Worm (Caenorhabditis elegans) whole organism, L4 larva: ENCODE data around the gene clec-161.

Experiments used
- D1046.2 ChIP-seq: fragments of 200-800 bp; sonication (Bioruptor generic); IDR thresholded peaks from 2 replicates; pipeline ENCODE4 v1.3.6; 2022; ENCODE audit warnings: missing genetic modification characterization, missing compliant biosample characterization
- F44E2.7 ChIP-seq: fragments of 200-800 bp; sonication (Bioruptor generic); IDR thresholded peaks from 2 replicates; pipeline ENCODE4 v2.1.2; 2022; ENCODE audit warnings: missing genetic modification characterization, missing compliant biosample characterization
- F49E8.2 ChIP-seq: sonication (generic microtip); optimal IDR thresholded peaks from 2 replicates; lab custom pipeline; 2016; ENCODE audit warnings: missing compliant biosample characterization, mild to moderate bottlenecking, missing genetic modification characterization, borderline replicate concordance
- T26A8.4 ChIP-seq: fragments of 200-800 bp; sonication (Bioruptor generic); IDR thresholded peaks from 2 replicates; pipeline ENCODE4 v1.3.6; 2022; ENCODE audit warnings: missing genetic modification characterization, missing compliant biosample characterization
- Y105C5A.15 ChIP-seq: fragments of 200-800 bp; sonication (Bioruptor generic); IDR thresholded peaks from 2 replicates; pipeline ENCODE4 v1.3.6; 2022; ENCODE audit warnings: missing genetic modification characterization, missing compliant biosample characterization
- Y48G9A.11 ChIP-seq: fragments of 200-800 bp; sonication (Bioruptor generic); IDR thresholded peaks from 2 replicates; pipeline ENCODE4 v1.3.6; 2022; ENCODE audit warnings: missing genetic modification reagents, missing genetic modification characterization, missing compliant biosample characterization
- Y5F2A.4 ChIP-seq: fragments of 200-800 bp; sonication (Bioruptor generic); optimal IDR thresholded peaks from 2 replicates; lab custom pipeline; 2018; ENCODE audit warnings: mild to moderate bottlenecking, missing genetic modification characterization, missing compliant biosample characterization
- Y75B8A.6 ChIP-seq: fragments of 200-800 bp; sonication (Bioruptor generic); IDR thresholded peaks from 2 replicates; pipeline ENCODE4 v1.3.6; 2022; ENCODE audit warnings: missing genetic modification reagents, missing genetic modification characterization, missing compliant biosample characterization
- aly-2 ChIP-seq: sonication (generic microtip); optimal IDR thresholded peaks from 2 replicates; lab custom pipeline; 2018; ENCODE audit warnings: missing biosample characterization, missing genetic modification characterization
- attf-4 ChIP-seq: sonication (generic microtip); optimal IDR thresholded peaks from 3 replicates; lab custom pipeline; 2017; ENCODE audit warnings: missing biosample characterization, missing genetic modification characterization
- ceh-28 ChIP-seq: fragments of 150-350 bp; optimal IDR thresholded peaks from 2 replicates; lab custom pipeline; 2014; ENCODE audit warnings: missing biosample characterization, missing genetic modification reagents, missing genetic modification characterization
- ceh-44 ChIP-seq: fragments of 200-800 bp; sonication (Bioruptor generic); IDR thresholded peaks from 2 replicates; pipeline ENCODE4 v1.3.6; 2022; ENCODE audit warnings: missing genetic modification reagents, missing genetic modification characterization, missing compliant biosample characterization
- ceh-62 ChIP-seq: sonication (generic microtip); optimal IDR thresholded peaks from 2 replicates; lab custom pipeline; 2017; ENCODE audit warnings: missing biosample characterization, missing genetic modification characterization
- ces-1 ChIP-seq: fragments of 150-350 bp; sonication (generic microtip); optimal IDR thresholded peaks from 4 replicates; lab custom pipeline; 2014; ENCODE audit warnings: missing biosample characterization, missing genetic modification reagents, missing genetic modification characterization
- ctbp-1 ChIP-seq: fragments of 200-800 bp; sonication (Bioruptor generic); IDR thresholded peaks from 2 replicates; pipeline ENCODE4 v1.3.6; 2022; ENCODE audit warnings: missing genetic modification reagents, missing genetic modification characterization, missing compliant biosample characterization
- daf-8 ChIP-seq: fragments of 200-800 bp; sonication (Bioruptor generic); IDR thresholded peaks from 2 replicates; pipeline ENCODE4 v1.3.6; 2022; ENCODE audit warnings: missing genetic modification characterization, missing compliant biosample characterization
- dmd-9 ChIP-seq: fragments of 200-800 bp; sonication (Bioruptor generic); IDR thresholded peaks from 2 replicates; pipeline ENCODE4 v1.3.6; 2022; ENCODE audit warnings: missing genetic modification reagents, missing genetic modification characterization, missing compliant biosample characterization
- dpl-1 ChIP-seq: fragments of 150-350 bp; optimal IDR thresholded peaks from 2 replicates; lab custom pipeline; 2014; ENCODE audit warnings: missing biosample characterization, missing genetic modification reagents, missing genetic modification characterization
- duxl-1 ChIP-seq: sonication (generic microtip); optimal IDR thresholded peaks from 2 replicates; lab custom pipeline; 2016; ENCODE audit warnings: mild to moderate bottlenecking, missing genetic modification characterization, moderate library complexity, missing compliant biosample characterization; ENCODE audit not compliant: poor library complexity
- dve-1 ChIP-seq: sonication (generic microtip); optimal IDR thresholded peaks from 2 replicates; lab custom pipeline; 2017; ENCODE audit warnings: antibody characterized with exemption, mild to moderate bottlenecking, missing genetic modification characterization, missing compliant biosample characterization; ENCODE audit not compliant: insufficient read depth
- egl-27 ChIP-seq: sonication (generic microtip); optimal IDR thresholded peaks from 3 replicates; lab custom pipeline; 2017; ENCODE audit warnings: missing biosample characterization, missing genetic modification reagents, missing genetic modification characterization
- egl-43 ChIP-seq: fragments of 200-800 bp; sonication (Bioruptor generic); IDR thresholded peaks from 2 replicates; pipeline ENCODE4 v1.3.6; 2022; ENCODE audit warnings: missing genetic modification reagents, missing genetic modification characterization, missing compliant biosample characterization
- gei-8 ChIP-seq: fragments of 200-800 bp; sonication (Bioruptor generic); optimal IDR thresholded peaks from 2 replicates; lab custom pipeline; 2018; ENCODE audit warnings: mild to moderate bottlenecking, missing genetic modification characterization, missing compliant biosample characterization
- hmg-1.1 ChIP-seq: fragments of 200-800 bp; sonication (Bioruptor generic); IDR thresholded peaks from 2 replicates; pipeline ENCODE4 v1.3.6; 2022; ENCODE audit warnings: missing genetic modification reagents, missing genetic modification characterization, missing compliant biosample characterization
- lim-7 ChIP-seq: fragments of 200-800 bp; sonication (Bioruptor generic); IDR thresholded peaks from 2 replicates; pipeline ENCODE4 v1.3.6; 2022; ENCODE audit warnings: missing genetic modification characterization, missing compliant biosample characterization
- lin-1 ChIP-seq: fragments of 200-800 bp; sonication (Bioruptor generic); IDR thresholded peaks from 2 replicates; pipeline ENCODE4 v1.3.6; 2022; ENCODE audit warnings: missing genetic modification reagents, missing genetic modification characterization, missing compliant biosample characterization
- lin-13 ChIP-seq: fragments of 150-350 bp; optimal IDR thresholded peaks from 2 replicates; lab custom pipeline; 2014; ENCODE audit warnings: missing biosample characterization, missing genetic modification reagents, missing genetic modification characterization
- lin-15B ChIP-seq: fragments of 150-350 bp; sonication (generic microtip); optimal IDR thresholded peaks from 3 replicates; lab custom pipeline; 2014; ENCODE audit warnings: missing biosample characterization, missing genetic modification characterization
- lin-29 ChIP-seq: fragments of 200-800 bp; sonication (Bioruptor generic); IDR thresholded peaks from 2 replicates; pipeline ENCODE4 v1.3.6; 2022; ENCODE audit warnings: missing genetic modification reagents, missing genetic modification characterization, missing compliant biosample characterization
- lin-38 ChIP-seq: fragments of 200-800 bp; sonication (Bioruptor generic); IDR thresholded peaks from 2 replicates; pipeline ENCODE4 v1.3.6; 2022; ENCODE audit warnings: missing genetic modification reagents, missing genetic modification characterization, missing compliant biosample characterization
- lin-39 ChIP-seq: fragments of 150-350 bp; optimal IDR thresholded peaks from 2 replicates; lab custom pipeline; 2014; ENCODE audit warnings: missing biosample characterization, missing genetic modification reagents, missing genetic modification characterization
- lir-3 ChIP-seq: sonication (generic microtip); optimal IDR thresholded peaks from 2 replicates; lab custom pipeline; 2016; ENCODE audit warnings: mild to moderate bottlenecking, missing genetic modification characterization, missing compliant biosample characterization
- lsy-2 ChIP-seq, 2 experiments: fragments of 150-350 bp in 1 of 2; sonication (generic microtip) in 1 of 2; optimal IDR thresholded peaks; 2 replicates each; lab custom pipeline; 2014 to 2017; ENCODE audit warnings: missing biosample characterization in 2 of 2, missing genetic modification characterization in 2 of 2
- madf-5 ChIP-seq, 2 experiments: fragments of 200-800 bp; sonication (Bioruptor generic); IDR thresholded peaks; 2 replicates each; pipeline ENCODE4 v1.3.6; 2022; ENCODE audit warnings: missing compliant biosample characterization in 2 of 2, missing genetic modification characterization in 2 of 2
- mdt-29 ChIP-seq: fragments of 200-800 bp; sonication (Bioruptor generic); IDR thresholded peaks from 2 replicates; pipeline ENCODE4 v1.3.6; 2022; ENCODE audit warnings: missing genetic modification reagents, missing genetic modification characterization, missing compliant biosample characterization
- mep-1 ChIP-seq: fragments of 150-350 bp; sonication (generic microtip); optimal IDR thresholded peaks from 3 replicates; lab custom pipeline; 2014; ENCODE audit warnings: missing biosample characterization, missing genetic modification characterization
- mxl-2 ChIP-seq: fragments of 200-800 bp; sonication (Bioruptor generic); conservative IDR thresholded peaks from 2 replicates; pipeline ENCODE4 v1.3.6; 2022; ENCODE audit warnings: missing genetic modification reagents, missing genetic modification characterization, missing compliant biosample characterization
- nhr-10 ChIP-seq: fragments of 150-350 bp; optimal IDR thresholded peaks from 2 replicates; lab custom pipeline; 2014; ENCODE audit warnings: missing biosample characterization, missing genetic modification characterization
- nhr-102 ChIP-seq: sonication (generic microtip); optimal IDR thresholded peaks from 2 replicates; lab custom pipeline; 2016; ENCODE audit warnings: mild to moderate bottlenecking, missing genetic modification characterization, moderate library complexity, missing compliant biosample characterization
- nhr-11 ChIP-seq: fragments of 150-350 bp; optimal IDR thresholded peaks from 2 replicates; lab custom pipeline; 2014; ENCODE audit warnings: missing biosample characterization, missing genetic modification characterization
- nhr-77 ChIP-seq: fragments of 150-350 bp; optimal IDR thresholded peaks from 2 replicates; lab custom pipeline; 2014; ENCODE audit warnings: missing biosample characterization, missing genetic modification characterization
- pha-4 ChIP-seq, 2 experiments: fragments of 150-350 bp in 1 of 2; fragments of 200-800 bp in 1 of 2; sonication (Bioruptor generic) in 1 of 2; IDR thresholded peaks in 1 of 2; optimal IDR thresholded peaks in 1 of 2; 2 replicates each; pipeline versions ENCODE4 v1.3.6 to Lab custom; 2014 to 2022; ENCODE audit warnings: missing genetic modification characterization in 2 of 2, missing genetic modification reagents in 2 of 2, missing biosample characterization in 1 of 2, missing compliant biosample characterization in 1 of 2
- php-3 ChIP-seq: fragments of 200-800 bp; sonication (Bioruptor generic); IDR thresholded peaks from 2 replicates; pipeline ENCODE4 v1.3.6; 2022; ENCODE audit warnings: missing genetic modification reagents, missing genetic modification characterization, missing compliant biosample characterization
- sdz-12 ChIP-seq: fragments of 200-800 bp; sonication (Bioruptor generic); optimal IDR thresholded peaks from 2 replicates; lab custom pipeline; 2018; ENCODE audit warnings: mild to moderate bottlenecking, missing genetic modification characterization, missing compliant biosample characterization
- snpc-4 ChIP-seq: fragments of 150-350 bp; optimal IDR thresholded peaks from 2 replicates; lab custom pipeline; 2014; ENCODE audit warnings: missing biosample characterization, missing genetic modification characterization
- unc-62 ChIP-seq, 3 experiments: fragments of 150-350 bp in 1 of 3; sonication (generic microtip); optimal IDR thresholded peaks in 2 of 3; peaks in 1 of 3; 1 replicate in 1 of 3; 2 replicates in 2 of 3; lab custom pipeline; 2014 to 2017; ENCODE audit warnings: missing biosample characterization in 3 of 3, missing genetic modification characterization in 3 of 3, missing genetic modification reagents in 3 of 3, missing genotype in 1 of 3
- vab-7 ChIP-seq: fragments of 200-800 bp; sonication (Bioruptor generic); IDR thresholded peaks from 2 replicates; pipeline ENCODE4 v1.3.6; 2022; ENCODE audit warnings: missing genetic modification reagents, missing genetic modification characterization, missing compliant biosample characterization
- zip-2 ChIP-seq: fragments of 150-350 bp; optimal IDR thresholded peaks from 2 replicates; lab custom pipeline; 2014; ENCODE audit warnings: missing biosample characterization, missing genetic modification characterization

The clec-161 gene

DNA sequence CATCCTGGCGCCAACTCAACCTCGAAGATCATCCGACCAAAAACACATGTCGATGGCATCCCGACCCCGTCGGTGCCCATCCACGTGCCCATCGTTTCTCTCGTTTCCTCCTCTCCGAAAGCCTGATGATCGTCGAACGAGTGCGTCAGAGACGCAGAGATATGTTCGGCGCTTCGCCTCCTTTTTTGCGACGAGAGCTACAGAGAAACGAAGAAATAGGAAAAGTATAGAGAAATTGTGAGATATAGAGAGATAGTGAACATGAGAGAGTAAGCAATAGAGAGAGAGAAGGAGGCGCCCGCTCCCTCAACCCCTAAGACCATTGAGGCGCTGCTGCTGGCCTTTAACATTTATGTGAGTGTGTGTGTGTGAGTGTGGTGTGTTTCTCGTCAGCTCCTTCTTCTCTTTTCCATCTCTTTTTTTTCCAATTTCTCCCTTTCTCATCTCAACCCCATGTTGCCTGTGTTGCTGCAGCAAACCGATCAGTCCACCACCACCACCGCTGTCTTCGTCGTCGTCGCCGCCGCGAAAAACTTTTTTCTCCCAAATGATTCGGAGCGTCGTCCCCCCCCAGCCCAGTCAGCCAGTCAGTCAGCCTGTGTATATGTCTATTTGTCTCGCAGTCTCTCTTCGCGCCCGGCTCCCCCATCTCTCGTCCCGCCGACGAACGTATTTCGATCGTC lies 10.7 kb upstream of the clec-161 start, which contains the start of gene hlh-11 (continued):
- TF ChIP-seq gei-8: peak; percentile 89
- TF ChIP-seq lin-15B (tag; lab: Kevin White, UChicago): no peak
- peak; percentile 77 for TF ChIP-seq lin-38 (GFP tag; lab: Robert Waterston, UW)
- peak; percentile 45; the same call in 1 of the 2 replicates for TF ChIP-seq mdt-29 (GFP tag; lab: Robert Waterston, UW)
- no peak for TF ChIP-seq dmd-9
- TF ChIP-seq nhr-102 (tag; lab: Kevin White, UChicago): peak; percentile 70
- peak; percentile 85 for TF ChIP-seq nhr-11
- no peak for TF ChIP-seq sdz-12 (GFP tag; lab: Kevin White, UChicago)
- peak; percentile 85 to 90 for TF ChIP-seq lsy-2 (tag; optimal IDR thresholded peaks at IDR 0.05; lab: Kevin White, UChicago)
- peak; percentile 79 for TF ChIP-seq T26A8.4 (GFP tag; lab: Robert Waterston, UW)
- TF ChIP-seq F44E2.7 (GFP tag; lab: Robert Waterston, UW): no peak
- TF ChIP-seq ceh-28 (tag; lab: Kevin White, UChicago): peak; percentile 46
- TF ChIP-seq ctbp-1 (GFP tag; lab: Robert Waterston, UW): peak; percentile 91
- 0 out of 2 replicates have a peak, but pooled peaks have one; percentile 43 for TF ChIP-seq vab-7
- no peak for TF ChIP-seq ceh-62 (tag; lab: Kevin White, UChicago)
- TF ChIP-seq Y5F2A.4: no peak
- peak; percentile 68 for TF ChIP-seq mxl-2 (GFP tag; lab: Robert Waterston, UW)
- peak; percentile 38 for TF ChIP-seq lin-13
- TF ChIP-seq madf-5 (GFP tag; IDR thresholded peaks at IDR 0.05; lab: Robert Waterston, UW): peak in 1 of 2 experiments; percentile 65; a peak in 1 of 4 replicates
- TF ChIP-seq ces-1 (GFP tag; lab: Kevin White, UChicago): peak; percentile 58
- no peak for TF ChIP-seq lin-39 (tag; lab: Kevin White, UChicago)
- TF ChIP-seq egl-43: peak; percentile 62; the same call in 1 of the 2 replicates
- peak; percentile 33; the same call in 1 of the 2 replicates for TF ChIP-seq lin-29 (GFP tag; lab: Robert Waterston, UW)
- 0 out of 2 replicates have a peak, but pooled peaks have one; percentile 14 for TF ChIP-seq D1046.2
- TF ChIP-seq mep-1: peak; percentile 97
- TF ChIP-seq attf-4 (tag; lab: Kevin White, UChicago): no peak
- no peak for TF ChIP-seq F49E8.2 (tag; lab: Kevin White, UChicago)
- no peak for TF ChIP-seq egl-27 (tag; lab: Kevin White, UChicago)
- TF ChIP-seq hmg-1.1: peak; percentile 89
- TF ChIP-seq lir-3: no peak
- peak; percentile 91 for TF ChIP-seq pha-4 (GFP tag; IDR thresholded peaks at IDR 0.05; lab: Robert Waterston, UW)
- TF ChIP-seq pha-4 (tag; optimal IDR thresholded peaks at IDR 0.05; lab: Kevin White, UChicago): peak; percentile 30
- no peak for TF ChIP-seq Y48G9A.11 (GFP tag; lab: Robert Waterston, UW)
- TF ChIP-seq daf-8: no peak
- peak in 1 of 2 experiments; percentile 82 for TF ChIP-seq unc-62 (GFP tag; optimal IDR thresholded peaks at IDR 0.05 in 1 of 2; lab: Kevin White, UChicago)
- TF ChIP-seq unc-62 (tag; optimal IDR thresholded peaks at IDR 0.05; lab: Kevin White, UChicago): peak; percentile 43
- peak; percentile 64 for TF ChIP-seq dpl-1 (GFP tag; lab: Kevin White, UChicago)
- no peak for TF ChIP-seq ceh-44 (GFP tag; lab: Robert Waterston, UW)
- TF ChIP-seq nhr-77 (tag; lab: Kevin White, UChicago): peak; percentile 66
- TF ChIP-seq lim-7 (GFP tag; lab: Robert Waterston, UW): no peak; the same call in 1 of the 2 replicates
- 0 out of 2 replicates have a peak, but pooled peaks have one; percentile 34 for TF ChIP-seq Y75B8A.6 (GFP tag; lab: Robert Waterston, UW)
- TF ChIP-seq php-3 (GFP tag; lab: Robert Waterston, UW): 0 out of 2 replicates have a peak, but pooled peaks have one; percentile 30
- no peak for TF ChIP-seq zip-2 (tag; lab: Kevin White, UChicago)
- TF ChIP-seq dve-1 (tag; lab: Kevin White, UChicago): peak; percentile 95
- peak; percentile 66 for TF ChIP-seq lin-1 (GFP tag; lab: Robert Waterston, UW)
- TF ChIP-seq aly-2: no peak
- TF ChIP-seq duxl-1 (tag; lab: Kevin White, UChicago): peak; percentile 25
- no peak for TF ChIP-seq Y105C5A.15
- TF ChIP-seq nhr-10 (tag; lab: Kevin White, UChicago): peak; percentile 91
- no peak for TF ChIP-seq snpc-4 (tag; lab: Kevin White, UChicago)
